Fruit fly (Drosophila melanogaster): ENCODE results near the gene saturn.
A peak's percentile ranks its signal among the peaks of the same experiment; 100 is the strongest.

saturn gene

DNA sequence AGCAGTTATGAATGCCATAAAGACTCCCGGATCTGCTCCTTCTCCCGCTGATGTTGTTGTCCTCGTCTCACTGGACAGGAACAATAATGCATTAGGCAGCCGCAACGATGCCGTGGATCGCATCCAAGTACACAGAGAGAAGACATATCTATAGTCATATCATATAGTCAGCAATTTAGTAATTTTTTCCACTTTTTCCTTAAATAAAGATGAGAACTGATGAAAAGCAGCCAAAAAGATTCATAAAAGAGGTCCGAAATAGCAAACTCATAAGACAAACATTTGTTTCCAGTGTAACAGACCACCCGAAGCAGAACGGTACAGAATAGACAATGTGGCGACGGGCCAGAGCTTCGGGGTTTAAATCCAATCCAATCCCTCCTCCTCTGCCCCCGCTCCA is 32.6 kb upstream of the saturn start:
- no peak for TF ChIP-seq acj6 (GFP tag; optimal IDR thresholded peaks at IDR 0.05)
- 0 out of 3 replicates have a peak, but pooled peaks have one; percentile 9 for TF ChIP-seq CG6163 (GFP tag; IDR thresholded peaks at IDR 0.05)
- TF ChIP-seq CG7368 (GFP tag; optimal IDR thresholded peaks at IDR 0.05): no peak
- TF ChIP-seq Smox (GFP tag; optimal IDR thresholded peaks at IDR 0.05): no peak
- TF ChIP-seq dac (GFP tag; optimal IDR thresholded peaks at IDR 0.05): no peak

DNA sequence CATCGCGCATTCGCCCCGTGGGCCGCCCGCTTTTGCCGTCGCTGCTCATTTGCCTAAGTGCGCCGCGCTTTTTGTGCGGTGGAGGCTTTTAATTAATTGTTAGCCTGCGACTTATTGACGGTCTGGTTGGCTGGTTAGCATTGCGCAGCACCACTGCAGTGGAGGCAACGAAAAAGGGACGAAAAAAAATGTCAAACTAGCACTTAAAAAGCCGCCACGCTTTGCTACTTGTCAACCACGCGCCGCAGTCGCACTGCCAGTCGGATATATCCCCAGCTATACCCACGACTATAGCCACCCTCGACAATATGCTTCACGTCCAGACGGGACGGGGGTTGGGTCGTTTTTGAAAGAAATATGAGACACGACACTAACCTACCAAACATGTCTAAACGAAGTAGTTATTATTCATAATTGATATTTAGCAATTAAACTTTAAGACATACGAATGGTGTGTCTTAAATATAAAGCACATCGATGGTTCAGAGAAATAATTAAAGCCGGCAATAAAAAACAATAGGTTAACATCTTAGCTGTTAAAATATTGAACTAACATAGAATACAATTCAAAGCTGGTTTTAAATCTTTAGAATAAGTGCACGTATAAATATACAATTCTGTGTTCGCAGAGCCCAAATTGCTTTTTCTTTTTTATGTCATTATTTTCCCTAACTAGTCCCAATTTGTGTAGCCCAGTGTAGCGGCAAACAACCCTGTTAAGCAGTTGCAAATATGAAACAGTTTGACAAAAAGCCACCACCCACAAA is 30.8 kb upstream of the saturn start:
- TF ChIP-seq Met (GFP tag; optimal IDR thresholded peaks at IDR 0.05) (peak; percentile 22), svp (GFP tag) (peak; percentile 62), Eip78C (GFP tag) (peak; percentile 51), CG11762 (GFP tag; optimal IDR thresholded peaks at IDR 0.05; ENCODE audit: insufficient read depth) (no peak), esn (GFP tag; optimal IDR thresholded peaks at IDR 0.05) (peak; percentile 18), Blimp-1 (GFP tag; optimal IDR thresholded peaks at IDR 0.05) (no peak), CG6792 (GFP tag; optimal IDR thresholded peaks at IDR 0.05) (no peak), vri (GFP tag; optimal IDR thresholded peaks at IDR 0.05) (no peak), CG8119 (GFP tag; IDR thresholded peaks at IDR 0.05) (no peak)

DNA sequence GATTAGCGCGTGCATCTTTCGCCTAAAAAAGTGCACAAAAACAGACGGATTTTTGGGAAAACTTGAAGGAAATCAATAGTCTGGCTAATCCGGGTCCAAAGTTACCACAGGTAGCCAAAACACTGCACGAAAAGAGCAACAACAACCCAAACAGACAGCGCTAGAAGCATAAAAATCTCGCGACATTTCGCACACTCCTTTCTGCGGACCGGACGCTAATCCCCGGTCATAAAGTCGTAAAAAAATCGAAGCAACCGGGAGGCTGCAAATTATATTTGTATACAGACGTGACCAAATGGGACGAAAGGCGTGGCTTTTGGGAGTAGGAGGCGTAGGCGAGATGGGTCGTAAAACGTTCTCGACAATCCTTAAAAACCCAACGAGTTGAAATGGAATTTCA is 29.8 kb upstream of the saturn start:
- TF ChIP-seq dsx (GFP tag; optimal IDR thresholded peaks at IDR 0.05; ENCODE audit: poor library complexity, severe bottlenecking) (no peak), spab (GFP tag; optimal IDR thresholded peaks at IDR 0.05) (no peak), CG8632 (GFP tag; optimal IDR thresholded peaks at IDR 0.05) (no peak), CG3919 (GFP tag; optimal IDR thresholded peaks at IDR 0.05) (no peak), CG6163 (GFP tag; IDR thresholded peaks at IDR 0.05) (no peak), esn (GFP tag; optimal IDR thresholded peaks at IDR 0.05) (no peak), CG32006 (GFP tag; optimal IDR thresholded peaks at IDR 0.05) (no peak), topi (GFP tag; optimal IDR thresholded peaks at IDR 0.05) (no peak), CG16779 (tag; optimal IDR thresholded peaks at IDR 0.05) (no peak), fkh (GFP tag; optimal IDR thresholded peaks at IDR 0.05) (no peak), CG11902 (GFP tag; optimal IDR thresholded peaks at IDR 0.05) (no peak), CG3032 (tag; optimal IDR thresholded peaks at IDR 0.05) (no peak), achi (GFP tag; optimal IDR thresholded peaks at IDR 0.05) (no peak), Hr39 (GFP tag; optimal IDR thresholded peaks at IDR 0.05) (no peak), salr (GFP tag; optimal IDR thresholded peaks at IDR 0.05) (no peak), CG10631 (GFP tag; optimal IDR thresholded peaks at IDR 0.05) (no peak)

DNA sequence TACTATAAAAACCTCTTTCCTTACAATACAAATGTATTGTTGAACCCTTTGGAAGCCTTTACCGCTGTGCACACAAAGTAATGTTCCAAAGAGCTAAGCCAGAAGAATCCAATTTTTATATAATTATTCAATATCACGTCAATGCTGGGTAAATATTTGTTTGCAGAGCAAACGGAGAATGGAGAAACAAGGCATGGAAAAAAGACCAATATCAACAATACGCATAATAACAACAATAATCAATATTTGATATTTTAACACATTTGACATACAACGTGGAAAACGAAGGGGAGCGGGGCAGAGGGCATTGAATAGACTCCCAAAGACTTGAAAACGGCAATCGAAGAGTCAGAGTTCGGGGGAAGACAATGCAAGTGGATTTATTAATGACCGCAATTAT is 28.9 kb upstream of the saturn start:
- TF ChIP-seq CG1621 (tag; optimal IDR thresholded peaks at IDR 0.05): no peak
- TF ChIP-seq fkh (GFP tag; optimal IDR thresholded peaks at IDR 0.05): peak; percentile 94
- TF ChIP-seq CG16779 (tag; optimal IDR thresholded peaks at IDR 0.05): no peak
- no peak for TF ChIP-seq CG3032 (tag; optimal IDR thresholded peaks at IDR 0.05)
- no peak for TF ChIP-seq CG3919 (GFP tag; optimal IDR thresholded peaks at IDR 0.05)
- TF ChIP-seq Eip78C (GFP tag): no peak
- no peak for TF ChIP-seq Gug (GFP tag; IDR thresholded peaks at IDR 0.05)
- TF ChIP-seq Lpt (GFP tag; optimal IDR thresholded peaks at IDR 0.05): no peak
- no peak for TF ChIP-seq CG32006 (GFP tag; optimal IDR thresholded peaks at IDR 0.05)
- TF ChIP-seq CG6854 (GFP tag; optimal IDR thresholded peaks at IDR 0.05): no peak
- TF ChIP-seq CG11762 (GFP tag; optimal IDR thresholded peaks at IDR 0.05; ENCODE audit: insufficient read depth): no peak
- no peak for TF ChIP-seq dac (GFP tag; optimal IDR thresholded peaks at IDR 0.05)
- TF ChIP-seq fd85E (GFP tag; optimal IDR thresholded peaks at IDR 0.05): no peak
- peak; percentile 38 for TF ChIP-seq svp (GFP tag)
- no peak for TF ChIP-seq CG6792 (GFP tag; optimal IDR thresholded peaks at IDR 0.05)
- TF ChIP-seq CG6808 (GFP tag; optimal IDR thresholded peaks at IDR 0.05): no peak
- TF ChIP-seq lz (GFP tag; optimal IDR thresholded peaks at IDR 0.05): no peak

Data from whole organism, prepupa.